Worm (Caenorhabditis elegans): Measurements from ENCODE around the gene F46B3.9.

DNA sequence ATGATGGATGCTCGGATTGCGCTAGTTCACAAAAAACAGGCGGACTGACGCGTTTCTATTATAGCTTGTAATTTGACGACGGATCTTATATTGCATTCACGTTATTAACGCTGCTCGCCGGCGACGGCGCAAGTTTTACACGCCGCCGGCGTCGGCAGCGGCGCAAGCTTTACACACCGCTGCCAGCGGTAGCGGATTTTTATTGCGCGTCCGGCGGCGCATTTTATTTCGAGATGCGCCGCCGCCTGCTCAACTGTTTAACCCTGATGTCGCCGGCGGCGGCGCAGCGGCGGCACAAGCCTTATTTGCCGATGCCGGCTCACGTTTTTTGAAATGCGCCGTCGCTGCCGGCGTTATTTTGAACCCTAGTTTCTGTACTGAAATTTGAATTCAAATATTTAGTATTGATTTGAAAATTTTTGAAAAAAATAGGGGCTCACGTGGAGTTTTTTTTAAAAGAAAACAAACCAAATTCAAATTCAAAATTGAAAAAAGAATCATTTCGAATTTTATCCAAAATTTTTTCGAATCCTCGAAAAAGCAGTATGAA lies 21.3 kb downstream of the F46B3.9 start, which contains the start of gene ttr-57:
- TF ChIP-seq Y55F3AM.14 (GFP tag; optimal IDR thresholded peaks at IDR 0.05) (no peak), nhr-11 (tag; optimal IDR thresholded peaks at IDR 0.05) (no peak), gmeb-1 (tag; optimal IDR thresholded peaks at IDR 0.05) (no peak), unc-62 (GFP tag; optimal IDR thresholded peaks at IDR 0.05) (no peak), ztf-4 (tag; optimal IDR thresholded peaks at IDR 0.05) (no peak), skn-1 (tag; optimal IDR thresholded peaks at IDR 0.05) (no peak), elt-3 (tag; optimal IDR thresholded peaks at IDR 0.05) (no peak), nhr-237 (tag; optimal IDR thresholded peaks at IDR 0.05) (no peak), ama-1 (optimal IDR thresholded peaks at IDR 0.05) (no peak), egl-27 (tag; optimal IDR thresholded peaks at IDR 0.05) (no peak), mab-5 (tag; optimal IDR thresholded peaks at IDR 0.05) (no peak), blmp-1 (tag; optimal IDR thresholded peaks at IDR 0.05; ENCODE audit: insufficient read depth) (no peak)

Measured in whole organism, L2 larva.